Worm (Caenorhabditis elegans) whole organism, late embryonic: Measurements from ENCODE around the gene abhd-12.

Source experiments
- ama-1 ChIP-seq: fragments of 150-350 bp; optimal IDR thresholded peaks from 2 replicates; lab custom pipeline; 2014
- elt-2 ChIP-seq: sonication (generic microtip); optimal IDR thresholded peaks from 2 replicates; lab custom pipeline; 2016; ENCODE audit warnings: missing genetic modification reagents, missing genetic modification characterization, missing compliant biosample characterization
- fkh-10 ChIP-seq: fragments of 150-350 bp; optimal IDR thresholded peaks from 2 replicates; lab custom pipeline; 2014; ENCODE audit warnings: missing biosample characterization, missing genetic modification reagents, missing genetic modification characterization
- nhr-232 ChIP-seq: sonication (generic microtip); optimal IDR thresholded peaks from 2 replicates; lab custom pipeline; 2016; ENCODE audit warnings: missing genetic modification characterization, missing compliant biosample characterization
- pha-4 ChIP-seq: fragments of 150-350 bp; optimal IDR thresholded peaks from 2 replicates; lab custom pipeline; 2018; ENCODE audit warnings: missing biosample characterization, missing genetic modification reagents, missing genetic modification characterization
- pqm-1 ChIP-seq: sonication (generic microtip); optimal IDR thresholded peaks from 2 replicates; lab custom pipeline; 2016; ENCODE audit warnings: missing genetic modification characterization, missing compliant biosample characterization
- ref-2 ChIP-seq: sonication (generic microtip); optimal IDR thresholded peaks from 2 replicates; lab custom pipeline; 2016; ENCODE audit warnings: missing genetic modification characterization, missing compliant biosample characterization
- rnt-1 ChIP-seq: sonication (generic microtip); optimal IDR thresholded peaks from 2 replicates; lab custom pipeline; 2016; ENCODE audit warnings: missing genetic modification characterization, missing compliant biosample characterization
- tbx-2 ChIP-seq: sonication (generic microtip); optimal IDR thresholded peaks from 2 replicates; lab custom pipeline; 2016; ENCODE audit warnings: missing genetic modification characterization, missing compliant biosample characterization
- tbx-7 ChIP-seq: sonication (generic microtip); optimal IDR thresholded peaks from 2 replicates; lab custom pipeline; 2016; ENCODE audit warnings: missing genotype, missing genetic modification characterization, missing compliant biosample characterization

ce11 chrV:8005000-8005399 is 21.3 kb downstream of the abhd-12 start, which contains the start of gene Y97E10AR.8:
- TF ChIP-seq tbx-2 (tag; lab: Kevin White, UChicago) (no peak), ref-2 (tag; lab: Kevin White, UChicago) (no peak), pha-4 (tag; lab: Kevin White, UChicago) (no peak), fkh-10 (GFP tag; lab: Kevin White, UChicago) (no peak), elt-2 (tag; lab: Kevin White, UChicago) (no peak), tbx-7 (tag; lab: Kevin White, UChicago) (no peak), ama-1 (lab: Kevin White, UChicago) (no peak), pqm-1 (tag; lab: Kevin White, UChicago) (no peak), rnt-1 (tag; lab: Kevin White, UChicago) (no peak), nhr-232 (tag; lab: Kevin White, UChicago) (no peak)
